Fruit fly (Drosophila melanogaster) ovary, adult (tissue): Measurements from ENCODE around the gene CG10232.

Source experiments
- CG17801 ChIP-seq: fragments of 200-800 bp; optimal IDR thresholded peaks from 2 replicates; lab custom pipeline; 2019; ENCODE audit warnings: missing biosample characterization, mild to moderate bottlenecking, missing genetic modification characterization, moderate library complexity; ENCODE audit not compliant: partially characterized antibody

The CG10232 gene

dm6 chr3R:23722680-23723372 is 1.4 kb upstream of the CG10232 start, which contains the start of gene CG10365:
TSS of gene CG10365 (plus strand) at chr3R:23723331.
- TF ChIP-seq CG17801 (GFP tag; lab: Kevin White, UChicago) = no peak

- TF ChIP-seq CG17801 (GFP tag; lab: Kevin White, UChicago) = peak; percentile 54
Measured at dm6 chr3R:23721936-23722335, 511 bp upstream of the CG10232 start.

- TF ChIP-seq CG17801 (GFP tag; lab: Kevin White, UChicago) = no peak
Measured at dm6 chr3R:23718297-23718941, 3.0 kb downstream of the CG10232 start, which contains the start of gene nau. TSS of gene nau (minus strand) at chr3R:23718357.

dm6 chr3R:23714852-23715251 is 6.6 kb downstream of the CG10232 start:
- no peak for TF ChIP-seq CG17801 (GFP tag; lab: Kevin White, UChicago)

dm6 chr3R:23713901-23714300 is 7.5 kb downstream of the CG10232 start:
- TF ChIP-seq CG17801 (GFP tag; lab: Kevin White, UChicago) = no peak

dm6 chr3R:23711195-23711594 is 10.2 kb downstream of the CG10232 start, which contains the start of gene CG10300:
TSS of gene CG10300 (plus strand) at chr3R:23711527.
- no peak for TF ChIP-seq CG17801 (GFP tag; lab: Kevin White, UChicago)

dm6 chr3R:23709508-23710208 is 11.8 kb downstream of the CG10232 start, which contains the start of gene CG10301:
TSS of gene CG10301 (plus strand) at chr3R:23710158.
- no peak for TF ChIP-seq CG17801 (GFP tag; lab: Kevin White, UChicago)

dm6 chr3R:23704383-23705033 is 16.9 kb downstream of the CG10232 start, which contains the start of gene Gba1b:
TSS of gene Gba1b (plus strand) at chr3R:23704804.
- TF ChIP-seq CG17801 (GFP tag; lab: Kevin White, UChicago) = no peak

dm6 chr3R:23702461-23702860 is 19.0 kb downstream of the CG10232 start, which contains the start of gene Qsox4:
TSS of gene Qsox4 (plus strand) at chr3R:23702761.
- no peak for TF ChIP-seq CG17801 (GFP tag; lab: Kevin White, UChicago)

dm6 chr3R:23700304-23700767 is 21.1 kb downstream of the CG10232 start, which contains the start of the genes CG31468 and Gba1a:
TSS of gene CG31468 (minus strand) at chr3R:23700354.
TSS of gene Gba1a (plus strand) at chr3R:23700621.
- no peak for TF ChIP-seq CG17801 (GFP tag; lab: Kevin White, UChicago)

dm6 chr3R:23698835-23699234 is 22.6 kb downstream of the CG10232 start, which contains the start of gene prt:
TSS of gene prt (minus strand) at chr3R:23699027.
- no peak for TF ChIP-seq CG17801 (GFP tag; lab: Kevin White, UChicago)

dm6 chr3R:23696145-23696544 is 25.3 kb downstream of the CG10232 start, which contains the start of gene CG10252:
TSS of gene CG10252 (minus strand) at chr3R:23696245.
- no peak for TF ChIP-seq CG17801 (GFP tag; lab: Kevin White, UChicago)

- TF ChIP-seq CG17801 (GFP tag; lab: Kevin White, UChicago) = no peak
Measured at dm6 chr3R:23694579-23695033, 26.8 kb downstream of the CG10232 start, which contains the start of gene CG10254. TSS of gene CG10254 (minus strand) at chr3R:23694983.

- no peak for TF ChIP-seq CG17801 (GFP tag; lab: Kevin White, UChicago)
Measured at dm6 chr3R:23686924-23687323, 34.5 kb downstream of the CG10232 start.
